Worm (Caenorhabditis elegans): ENCODE measurements around the gene pbs-3.

- TF ChIP-seq zag-1 (tag; optimal IDR thresholded peaks at IDR 0.05): no peak
- no peak for TF ChIP-seq dpl-1 (GFP tag; optimal IDR thresholded peaks at IDR 0.05)
- TF ChIP-seq nhr-237 (tag; optimal IDR thresholded peaks at IDR 0.05): no peak
- TF ChIP-seq madf-5 (GFP tag; IDR thresholded peaks at IDR 0.05): no peak
These were observed 5.8 kb downstream of the pbs-3 start, which contains the start of the genes try-1 and zyg-12 for ce11 chrII:4949380-4949950.

All from whole organism, L4 larva.